Worm (Caenorhabditis elegans) whole organism, L2 larva: ENCODE results near the gene ZK721.4.

ENCODE experiments used
- C34F6.9 ChIP-seq: fragments of 150-350 bp; optimal IDR thresholded peaks from 2 replicates; lab custom pipeline; 2014; ENCODE audit warnings: missing biosample characterization, missing genetic modification characterization
- F13H6.1 ChIP-seq: sonication (generic microtip); optimal IDR thresholded peaks from 2 replicates; lab custom pipeline; 2016; ENCODE audit warnings: missing genetic modification characterization, missing compliant biosample characterization
- R02D3.7 ChIP-seq: fragments of 150-350 bp; optimal IDR thresholded peaks from 2 replicates; lab custom pipeline; 2014; ENCODE audit warnings: missing biosample characterization, missing genetic modification characterization
- Y55F3AM.14 ChIP-seq: fragments of 200-800 bp; sonication (Bioruptor generic); optimal IDR thresholded peaks from 2 replicates; lab custom pipeline; 2018; ENCODE audit warnings: mild to moderate bottlenecking, missing genetic modification characterization, missing compliant biosample characterization
- ZK546.5 ChIP-seq: sonication (generic microtip); optimal IDR thresholded peaks from 2 replicates; lab custom pipeline; 2017; ENCODE audit warnings: missing biosample characterization, missing genetic modification characterization
- alr-1 ChIP-seq: fragments of 150-350 bp; optimal IDR thresholded peaks from 2 replicates; lab custom pipeline; 2014; ENCODE audit warnings: missing biosample characterization, missing genetic modification characterization
- aly-2 ChIP-seq: fragments of 150-350 bp; optimal IDR thresholded peaks from 2 replicates; lab custom pipeline; 2014; ENCODE audit warnings: missing biosample characterization, missing genetic modification characterization
- blmp-1 ChIP-seq: sonication (generic microtip); optimal IDR thresholded peaks from 2 replicates; lab custom pipeline; 2017; ENCODE audit warnings: missing genetic modification characterization, mild to moderate bottlenecking, missing compliant biosample characterization, antibody characterized with exemption, moderate library complexity; ENCODE audit not compliant: insufficient read depth
- ceh-16 ChIP-seq: fragments of 150-350 bp; optimal IDR thresholded peaks from 2 replicates; lab custom pipeline; 2014; ENCODE audit warnings: missing biosample characterization, missing genetic modification characterization
- egl-27 ChIP-seq: sonication (generic microtip); optimal IDR thresholded peaks from 3 replicates; lab custom pipeline; 2017; ENCODE audit warnings: missing biosample characterization, missing genetic modification reagents, missing genetic modification characterization
- elt-1 ChIP-seq: fragments of 150-350 bp; optimal IDR thresholded peaks from 2 replicates; lab custom pipeline; 2014; ENCODE audit warnings: missing biosample characterization, missing genetic modification characterization
- fos-1 ChIP-seq: fragments of 150-350 bp; optimal IDR thresholded peaks from 2 replicates; lab custom pipeline; 2014; ENCODE audit warnings: missing biosample characterization, missing genetic modification characterization
- gmeb-1 ChIP-seq: fragments of 150-350 bp; optimal IDR thresholded peaks from 2 replicates; lab custom pipeline; 2014; ENCODE audit warnings: missing biosample characterization, missing genetic modification characterization
- lin-39 ChIP-seq: fragments of 150-350 bp; optimal IDR thresholded peaks from 2 replicates; lab custom pipeline; 2014; ENCODE audit warnings: missing biosample characterization, missing genetic modification reagents, missing genetic modification characterization
- lsy-2 ChIP-seq, 2 experiments: fragments of 150-350 bp in 1 of 2; sonication (generic microtip) in 1 of 2; optimal IDR thresholded peaks; 2 replicates each; lab custom pipeline; 2014 to 2017; ENCODE audit warnings: missing biosample characterization in 2 of 2, missing genetic modification characterization in 2 of 2
- mab-5 ChIP-seq: fragments of 150-350 bp; optimal IDR thresholded peaks from 2 replicates; lab custom pipeline; 2014; ENCODE audit warnings: missing biosample characterization, missing genetic modification characterization
- mbf-1 ChIP-seq: sonication (generic microtip); optimal IDR thresholded peaks from 2 replicates; lab custom pipeline; 2017; ENCODE audit warnings: missing biosample characterization, missing genetic modification characterization
- mdl-1 ChIP-seq, 2 experiments: fragments of 150-350 bp in 1 of 2; sonication (generic microtip) in 1 of 2; optimal IDR thresholded peaks; 2 replicates each; lab custom pipeline; 2017; ENCODE audit warnings: missing biosample characterization in 2 of 2, missing genetic modification characterization in 2 of 2
- nhr-10 ChIP-seq: sonication (generic microtip); optimal IDR thresholded peaks from 2 replicates; lab custom pipeline; 2017; ENCODE audit warnings: missing biosample characterization, missing genetic modification characterization
- nhr-11 ChIP-seq: fragments of 150-350 bp; optimal IDR thresholded peaks from 2 replicates; lab custom pipeline; 2014; ENCODE audit warnings: missing biosample characterization, missing genetic modification characterization
- nhr-12 ChIP-seq: fragments of 150-350 bp; optimal IDR thresholded peaks from 2 replicates; lab custom pipeline; 2014; ENCODE audit warnings: missing biosample characterization, missing genetic modification characterization
- nhr-129 ChIP-seq: fragments of 150-350 bp; optimal IDR thresholded peaks from 2 replicates; lab custom pipeline; 2014; ENCODE audit warnings: missing biosample characterization, missing genetic modification characterization
- nhr-23 ChIP-seq: fragments of 150-350 bp; optimal IDR thresholded peaks from 2 replicates; lab custom pipeline; 2014; ENCODE audit warnings: missing biosample characterization, missing genetic modification reagents, missing genetic modification characterization
- nhr-237 ChIP-seq: fragments of 150-350 bp; optimal IDR thresholded peaks from 2 replicates; lab custom pipeline; 2014; ENCODE audit warnings: missing biosample characterization, missing genetic modification characterization
- nhr-25 ChIP-seq: fragments of 150-350 bp; sonication (generic microtip); optimal IDR thresholded peaks from 3 replicates; lab custom pipeline; 2014; ENCODE audit warnings: missing biosample characterization, missing genetic modification characterization
- nhr-6 ChIP-seq: fragments of 150-350 bp; optimal IDR thresholded peaks from 2 replicates; lab custom pipeline; 2014; ENCODE audit warnings: missing biosample characterization, missing genetic modification characterization
- peb-1 ChIP-seq: fragments of 150-350 bp; optimal IDR thresholded peaks from 2 replicates; lab custom pipeline; 2014; ENCODE audit warnings: missing biosample characterization, missing genetic modification characterization
- sma-3 ChIP-seq: sonication (generic microtip); optimal IDR thresholded peaks from 2 replicates; lab custom pipeline; 2016; ENCODE audit warnings: missing genetic modification reagents, missing genetic modification characterization, missing compliant biosample characterization
- sma-9 ChIP-seq, 2 experiments: fragments of 150-350 bp in 1 of 2; sonication (generic microtip) in 1 of 2; optimal IDR thresholded peaks; 2 replicates each; lab custom pipeline; 2014 to 2016; ENCODE audit warnings: missing genetic modification characterization in 2 of 2, mild to moderate bottlenecking in 1 of 2, missing biosample characterization in 1 of 2, missing compliant biosample characterization in 1 of 2, missing genetic modification reagents in 1 of 2, moderate library complexity in 1 of 2
- snpc-4 ChIP-seq: fragments of 150-350 bp; optimal IDR thresholded peaks from 2 replicates; lab custom pipeline; 2014; ENCODE audit warnings: missing biosample characterization, missing genetic modification characterization
- unc-55 ChIP-seq: fragments of 150-350 bp; sonication (generic microtip); optimal IDR thresholded peaks from 3 replicates; lab custom pipeline; 2014; ENCODE audit warnings: missing biosample characterization, missing genetic modification reagents, missing genetic modification characterization
- ztf-1 ChIP-seq: fragments of 200-800 bp; sonication (Bioruptor generic); conservative IDR thresholded peaks from 2 replicates; pipeline ENCODE4 v1.3.6; 2022; ENCODE audit warnings: missing genetic modification characterization, missing compliant biosample characterization
- ztf-11 ChIP-seq: sonication (generic microtip); optimal IDR thresholded peaks from 2 replicates; lab custom pipeline; 2017; ENCODE audit warnings: missing biosample characterization, missing genetic modification characterization

ZK721.4 gene

DNA sequence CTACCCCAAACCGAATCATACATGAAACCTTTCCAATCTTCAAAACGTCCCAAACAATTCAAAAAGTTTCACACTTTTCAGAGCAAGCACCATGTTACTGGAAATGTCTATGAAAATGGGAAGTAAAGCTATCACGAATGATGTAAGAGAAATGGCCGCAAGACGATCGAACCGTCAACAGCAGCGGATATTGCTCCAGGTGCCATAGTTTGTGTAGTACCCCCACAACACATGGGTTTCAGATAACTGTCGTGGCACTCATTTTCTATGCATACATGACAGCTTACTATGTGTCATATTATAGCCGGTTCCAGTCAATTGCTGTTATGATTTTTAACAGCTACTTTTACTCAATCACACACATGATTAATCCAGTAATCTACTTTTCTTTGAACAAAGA is 5.6 kb downstream of the ZK721.4 start, which contains the start of gene ZK721.3:
Gene ZK721.3 (plus strand): TSS at position 301 of the 400 bp plus-strand sequence.
- TF ChIP-seq ztf-1 (no peak), ztf-11 (tag; lab: Kevin White, UChicago) (no peak), nhr-25 (tag; lab: Kevin White, UChicago) (no peak), nhr-129 (no peak), peb-1 (tag; lab: Kevin White, UChicago) (no peak), ceh-16 (tag; lab: Kevin White, UChicago) (no peak), sma-3 (GFP tag; lab: Kevin White, UChicago) (no peak), aly-2 (no peak), mdl-1 (tag; optimal IDR thresholded peaks at IDR 0.05; lab: Kevin White, UChicago) (no peak), nhr-12 (no peak), mab-5 (no peak), R02D3.7 (tag; lab: Kevin White, UChicago) (no peak), snpc-4 (tag; lab: Kevin White, UChicago) (no peak), nhr-11 (tag; lab: Kevin White, UChicago) (no peak), ZK546.5 (no peak), F13H6.1 (tag; lab: Kevin White, UChicago) (no peak)

- TF ChIP-seq ceh-16 (tag; lab: Kevin White, UChicago) (no peak), lsy-2 (tag; optimal IDR thresholded peaks at IDR 0.05; lab: Kevin White, UChicago) (peak in 1 of 2 experiments; percentile 19), sma-9 (GFP tag; optimal IDR thresholded peaks at IDR 0.05; lab: Kevin White, UChicago) (peak; percentile 57), sma-9 (tag; optimal IDR thresholded peaks at IDR 0.05; lab: Kevin White, UChicago) (no peak), F13H6.1 (tag; lab: Kevin White, UChicago) (peak; percentile 37), snpc-4 (tag; lab: Kevin White, UChicago) (no peak), nhr-237 (tag; lab: Kevin White, UChicago) (no peak), elt-1 (tag; lab: Kevin White, UChicago) (no peak), nhr-129 (peak; percentile 50)
Measured at ce11 chrX:8786687-8787086, 8.0 kb downstream of the ZK721.4 start.

DNA sequence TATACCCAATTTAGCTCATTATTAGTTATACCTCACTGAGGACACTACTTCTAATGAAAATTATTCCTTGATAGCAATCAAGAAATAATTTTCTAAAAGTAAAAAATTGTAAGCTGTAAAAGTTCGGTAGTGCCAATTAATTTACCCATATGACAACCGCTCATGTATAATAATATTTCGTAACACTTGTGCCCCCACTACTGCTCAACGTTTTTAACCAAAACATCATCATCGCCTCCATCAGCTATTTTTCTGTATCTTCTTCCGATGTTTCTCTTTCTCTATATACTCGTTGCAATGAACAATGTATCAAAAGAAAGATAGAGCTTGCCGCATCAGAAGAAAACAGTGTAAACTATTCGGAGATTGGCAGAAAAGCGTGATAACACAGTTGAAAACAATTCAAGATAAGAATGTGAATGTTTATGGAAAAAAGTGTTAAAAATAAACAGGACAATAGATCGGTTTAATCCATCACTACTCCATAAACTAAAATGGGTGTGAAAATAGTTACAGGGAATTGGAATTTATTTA is 9.1 kb downstream of the ZK721.4 start:
- TF ChIP-seq nhr-129 (peak; percentile 39), F13H6.1 (tag; lab: Kevin White, UChicago) (peak; percentile 25), sma-3 (GFP tag; lab: Kevin White, UChicago) (no peak), nhr-237 (tag; lab: Kevin White, UChicago) (no peak), sma-9 (GFP tag; optimal IDR thresholded peaks at IDR 0.05; lab: Kevin White, UChicago) (peak; percentile 28), sma-9 (tag; optimal IDR thresholded peaks at IDR 0.05; lab: Kevin White, UChicago) (no peak), nhr-25 (tag; lab: Kevin White, UChicago) (no peak), blmp-1 (tag; lab: Kevin White, UChicago) (no peak)
- TF ChIP-seq, all 48 proteins: peak for 3

ce11 chrX:8789014-8789506 is 10.4 kb downstream of the ZK721.4 start, which contains the start of gene unc-27:
TSS of gene unc-27 (plus strand) at chrX:8789456.
- no peak for TF ChIP-seq snpc-4 (tag; lab: Kevin White, UChicago)
- peak; percentile 59 for TF ChIP-seq F13H6.1 (tag; lab: Kevin White, UChicago)
- TF ChIP-seq nhr-129 = peak; percentile 44
- TF ChIP-seq nhr-6 (tag; lab: Kevin White, UChicago) = no peak

DNA sequence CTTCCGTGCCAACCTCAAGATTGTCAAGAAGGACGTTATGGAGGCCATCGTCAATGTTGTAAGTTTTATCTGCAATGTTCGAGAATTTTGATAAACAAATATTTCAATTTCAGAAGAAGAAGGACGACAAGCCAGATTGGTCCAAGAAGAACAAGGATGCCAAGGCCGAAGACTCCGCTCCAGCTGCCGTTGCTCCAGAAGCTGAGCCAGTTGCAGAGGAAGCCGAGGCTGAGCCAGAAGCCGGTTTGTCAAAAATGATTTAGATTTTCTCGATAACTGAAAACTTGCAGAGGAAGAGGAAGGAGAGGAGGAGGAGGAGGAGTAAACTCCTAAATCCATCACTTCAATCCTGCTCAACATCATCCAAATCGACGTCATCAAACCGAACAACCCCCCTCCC is 11.4 kb downstream of the ZK721.4 start:
- no peak for TF ChIP-seq C34F6.9 (tag; lab: Kevin White, UChicago)
- no peak for TF ChIP-seq sma-9 (GFP tag; optimal IDR thresholded peaks at IDR 0.05; lab: Kevin White, UChicago)
- no peak for TF ChIP-seq sma-9 (tag; optimal IDR thresholded peaks at IDR 0.05; lab: Kevin White, UChicago)
- no peak for TF ChIP-seq gmeb-1 (tag; lab: Kevin White, UChicago)
- TF ChIP-seq Y55F3AM.14 (GFP tag; lab: Kevin White, UChicago) = no peak
- no peak for TF ChIP-seq ztf-11 (tag; lab: Kevin White, UChicago)
- no peak for TF ChIP-seq nhr-25 (tag; lab: Kevin White, UChicago)
- TF ChIP-seq egl-27 = no peak
- no peak for TF ChIP-seq fos-1 (tag; lab: Kevin White, UChicago)
- TF ChIP-seq nhr-10 (tag; lab: Kevin White, UChicago) = no peak
- TF ChIP-seq nhr-23 = no peak
- TF ChIP-seq alr-1 (tag; lab: Kevin White, UChicago) = no peak
- TF ChIP-seq unc-55 (GFP tag; lab: Kevin White, UChicago) = no peak
- no peak for TF ChIP-seq R02D3.7 (tag; lab: Kevin White, UChicago)
- no peak for TF ChIP-seq lin-39
- TF ChIP-seq lsy-2 (tag; optimal IDR thresholded peaks at IDR 0.05; lab: Kevin White, UChicago) = no peak
- no peak for TF ChIP-seq mbf-1
- no peak for TF ChIP-seq sma-3 (GFP tag; lab: Kevin White, UChicago)
- TF ChIP-seq nhr-129 = no peak
